Worm (Caenorhabditis elegans): Measurements from ENCODE around the gene hcp-1.

Gene hcp-1

ce11 chrV:6630769-6631168 is 36.8 kb downstream of the hcp-1 start:
- TF ChIP-seq gei-17 (GFP tag; optimal IDR thresholded peaks at IDR 0.05): no peak
- no peak for TF ChIP-seq hmg-1.2 (GFP tag; IDR thresholded peaks at IDR 0.05)
- no peak for TF ChIP-seq dox-1 (GFP tag; IDR thresholded peaks at IDR 0.05)
- TF ChIP-seq snpc-1.1 (tag; optimal IDR thresholded peaks at IDR 0.05; ENCODE audit: insufficient read depth): no peak
- no peak for TF ChIP-seq ztf-22 (GFP tag; optimal IDR thresholded peaks at IDR 0.05)
- TF ChIP-seq attf-5 (GFP tag; optimal IDR thresholded peaks at IDR 0.05): no peak
- TF ChIP-seq hrde-1 (tag; optimal IDR thresholded peaks at IDR 0.05; ENCODE audit: borderline replicate concordance): no peak
- TF ChIP-seq madf-6 (GFP tag; IDR thresholded peaks at IDR 0.05): no peak
- TF ChIP-seq ceh-79 (tag; optimal IDR thresholded peaks at IDR 0.05): no peak
- TF ChIP-seq rcor-1 (GFP tag; IDR thresholded peaks at IDR 0.05): no peak

ce11 chrV:6631866-6632265 is 37.9 kb downstream of the hcp-1 start:
- TF ChIP-seq ceh-40 (GFP tag; IDR thresholded peaks at IDR 0.05): no peak
- no peak for TF ChIP-seq Y53F4B.3 (GFP tag; IDR thresholded peaks at IDR 0.05)
- no peak for TF ChIP-seq pbrm-1 (GFP tag; IDR thresholded peaks at IDR 0.05)

DNA sequence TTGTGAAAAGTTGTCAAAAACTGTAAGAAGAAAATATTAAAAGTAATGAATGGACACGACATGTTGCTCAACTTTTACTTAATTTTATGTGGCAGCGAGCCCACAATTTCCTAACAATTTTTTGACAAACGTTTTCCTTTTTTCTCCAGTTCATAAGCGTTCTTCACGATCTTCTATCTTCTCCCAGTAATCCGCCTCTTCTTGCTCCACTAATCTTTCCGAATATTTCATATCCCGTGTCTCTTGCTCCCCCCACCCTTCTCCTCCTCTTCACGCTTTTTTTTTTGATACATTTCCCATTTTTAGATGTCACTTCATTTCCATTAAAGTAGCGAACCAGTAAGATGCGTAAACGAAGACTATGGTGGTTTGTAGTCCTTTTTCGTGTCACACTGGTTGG is 38.9 kb downstream of the hcp-1 start, which contains the start of gene scd-2:
Gene scd-2, plus strand, starts transcription at position 301 of the 400 bp plus-strand sequence.
- TF ChIP-seq zfh-2 (GFP tag; conservative IDR thresholded peaks at IDR 0.05) (no peak), F23B12.7 (tag; optimal IDR thresholded peaks at IDR 0.05; ENCODE audit: insufficient read depth) (no peak), mes-4 (tag; optimal IDR thresholded peaks at IDR 0.05) (no peak), die-1 (tag; optimal IDR thresholded peaks at IDR 0.05) (no peak), ama-1 (optimal IDR thresholded peaks at IDR 0.05) (no peak), ama-1 (GFP tag; optimal IDR thresholded peaks at IDR 0.05) (no peak), ztf-18 (tag; optimal IDR thresholded peaks at IDR 0.05) (no peak), nfya-1 (tag; optimal IDR thresholded peaks at IDR 0.05; ENCODE audit: borderline replicate concordance, insufficient read depth) (no peak), dpff-1 (tag; optimal IDR thresholded peaks at IDR 0.05) (no peak), Y95B8A.8 (GFP tag; IDR thresholded peaks at IDR 0.05) (no peak), B0261.1 (tag; optimal IDR thresholded peaks at IDR 0.05) (no peak)

- TF ChIP-seq C06A6.2 (GFP tag; conservative IDR thresholded peaks at IDR 0.05) (no peak), aptf-3 (GFP tag; IDR thresholded peaks at IDR 0.05) (no peak)
These were observed 51.8 kb downstream of the hcp-1 start for ce11 chrV:6645810-6646209.
